Fruit fly (Drosophila melanogaster): ENCODE data around the gene Amnionless.

The Amnionless gene

dm6 chr2L:285596-286023 lies 3.3 kb downstream of the Amnionless start (continued):
- peak; percentile 48 for TF ChIP-seq CG4707 (GFP tag; optimal IDR thresholded peaks at IDR 0.05)
- peak; percentile 55 for TF ChIP-seq CG30020 (tag; optimal IDR thresholded peaks at IDR 0.05)
- TF ChIP-seq Dip2 (GFP tag; IDR thresholded peaks at IDR 0.05): no peak
- no peak; the same call in 1 of the 2 replicates for TF ChIP-seq sna (GFP tag; IDR thresholded peaks at IDR 0.05; ENCODE audit: partially characterized antibody)
- TF ChIP-seq CG14710 (tag; optimal IDR thresholded peaks at IDR 0.05): peak; percentile 65
- TF ChIP-seq pho (GFP tag; optimal IDR thresholded peaks at IDR 0.05): peak; percentile 22
- peak; percentile 47 for TF ChIP-seq her (GFP tag; optimal IDR thresholded peaks at IDR 0.05)
- peak; percentile 52 for TF ChIP-seq Asciz (GFP tag; optimal IDR thresholded peaks at IDR 0.05)
- TF ChIP-seq lbe (GFP tag; optimal IDR thresholded peaks at IDR 0.05): no peak
- TF ChIP-seq bigmax (GFP tag; optimal IDR thresholded peaks at IDR 0.05): no peak
- TF ChIP-seq fd102C (GFP tag; optimal IDR thresholded peaks at IDR 0.05): no peak
- peak; percentile 43 for TF ChIP-seq odd (GFP tag; optimal IDR thresholded peaks at IDR 0.05)
- TF ChIP-seq pfk (GFP tag; optimal IDR thresholded peaks at IDR 0.05): peak; percentile 4
- no peak for TF ChIP-seq en (GFP tag; optimal IDR thresholded peaks at IDR 0.05)
- peak; percentile 28 for TF ChIP-seq CG12299 (tag; optimal IDR thresholded peaks at IDR 0.05)
- TF ChIP-seq eve (GFP tag; optimal IDR thresholded peaks at IDR 0.05): no peak
- TF ChIP-seq Camta (GFP tag; optimal IDR thresholded peaks at IDR 0.05): no peak
- TF ChIP-seq CG16863 (GFP tag; optimal IDR thresholded peaks at IDR 0.05): peak; percentile 34
- peak; percentile 18 for TF ChIP-seq dmrt11E (tag; optimal IDR thresholded peaks at IDR 0.05)
- peak; percentile 38 for TF ChIP-seq Spps (tag; optimal IDR thresholded peaks at IDR 0.05)
- no peak for TF ChIP-seq salm (tag; optimal IDR thresholded peaks at IDR 0.05)
- TF ChIP-seq vnd (GFP tag; IDR thresholded peaks at IDR 0.05; ENCODE audit: partially characterized antibody): no peak
- TF ChIP-seq CG31365 (tag; optimal IDR thresholded peaks at IDR 0.05): peak; percentile 91
- no peak for TF ChIP-seq lov (optimal IDR thresholded peaks at IDR 0.05)
- TF ChIP-seq lov (GFP tag; IDR thresholded peaks at IDR 0.05): 0 out of 3 replicates have a peak, but pooled peaks have one; percentile 47
- TF ChIP-seq cas (GFP tag; IDR thresholded peaks at IDR 0.05): no peak
- TF ChIP-seq CG13624 (GFP tag; optimal IDR thresholded peaks at IDR 0.05): peak; percentile 42
- TF ChIP-seq CG17328 (GFP tag; IDR thresholded peaks at IDR 0.05): 0 out of 2 replicates have a peak, but pooled peaks have one; percentile 35
- TF ChIP-seq sd (tag; optimal IDR thresholded peaks at IDR 0.05): peak; percentile 25
- no peak for TF ChIP-seq Fer2 (tag; optimal IDR thresholded peaks at IDR 0.05)
- no peak for TF ChIP-seq CG13123 (GFP tag; optimal IDR thresholded peaks at IDR 0.05)
- no peak for TF ChIP-seq CG4424 (GFP tag; optimal IDR thresholded peaks at IDR 0.05)
- TF ChIP-seq CG7839 (tag; optimal IDR thresholded peaks at IDR 0.05): peak; percentile 53
- peak; percentile 72 for TF ChIP-seq Hmr (GFP tag; optimal IDR thresholded peaks at IDR 0.05)
- TF ChIP-seq Bteb2 (GFP tag; optimal IDR thresholded peaks at IDR 0.05): peak; percentile 48
- TF ChIP-seq insv (GFP tag; optimal IDR thresholded peaks at IDR 0.05): no peak
- no peak for TF ChIP-seq slp2 (GFP tag; optimal IDR thresholded peaks at IDR 0.05)
- TF ChIP-seq MESR4 (GFP tag; optimal IDR thresholded peaks at IDR 0.05): peak; percentile 88
- peak; percentile 61 for TF ChIP-seq CG15269 (tag; optimal IDR thresholded peaks at IDR 0.05)
- TF ChIP-seq zen2 (GFP tag; IDR thresholded peaks at IDR 0.05; ENCODE audit: partially characterized antibody): 0 out of 3 replicates have a peak, but pooled peaks have one; percentile 44
- TF ChIP-seq NfI (GFP tag; optimal IDR thresholded peaks at IDR 0.05): peak; percentile 54
- TF ChIP-seq pum (GFP tag; optimal IDR thresholded peaks at IDR 0.05): peak; percentile 12
- TF ChIP-seq TFAM (GFP tag; optimal IDR thresholded peaks at IDR 0.05): no peak
- no peak for TF ChIP-seq CG12236 (GFP tag; optimal IDR thresholded peaks at IDR 0.05)
- no peak for TF ChIP-seq run (tag; optimal IDR thresholded peaks at IDR 0.05)
- TF ChIP-seq CG11398 (GFP tag; optimal IDR thresholded peaks at IDR 0.05): no peak
- TF ChIP-seq tap (tag; optimal IDR thresholded peaks at IDR 0.05): peak; percentile 54
- peak; percentile 48 for TF ChIP-seq CG9817 (tag; optimal IDR thresholded peaks at IDR 0.05)
- no peak for TF ChIP-seq sima (GFP tag; optimal IDR thresholded peaks at IDR 0.05)
- TF ChIP-seq cwo (GFP tag; optimal IDR thresholded peaks at IDR 0.05): peak; percentile 52
- TF ChIP-seq sens (GFP tag): peak; percentile 84
